Fruit fly (Drosophila melanogaster) Kc167 (cell line): ENCODE data around the gene CG31751.

Source experiments
- Sin3A ChIP-seq: fragments of >200 bp; optimal IDR thresholded peaks from 2 replicates; lab custom pipeline; 2018; ENCODE audit warnings: missing external identifiers
- h ChIP-seq: fragments of >200 bp; optimal IDR thresholded peaks from 3 replicates; lab custom pipeline; 2018; ENCODE audit warnings: missing external identifiers
- psq ChIP-seq: fragments of >200 bp; optimal IDR thresholded peaks from 2 replicates; lab custom pipeline; 2017; ENCODE audit warnings: missing external identifiers

dm6 chr2L:18698559-18699130 is 21.6 kb downstream of the CG31751 start, which contains the start of gene CG10341:
- no peak for TF ChIP-seq psq (lab: Kevin White, UChicago)
- no peak for TF ChIP-seq Sin3A (lab: Kevin White, UChicago)
- no peak for TF ChIP-seq h
